Fruit fly (Drosophila melanogaster) whole organism, prepupa: ENCODE measurements around the gene CG43120.

Experiments
- CG16779 ChIP-seq: fragments of 200-800 bp; sonication (Bioruptor generic); optimal IDR thresholded peaks from 3 replicates; lab custom pipeline; 2017; ENCODE audit warnings: missing biosample characterization, mild to moderate bottlenecking, missing genetic modification characterization
- CG6163 ChIP-seq: fragments of 200-800 bp; sonication (Bioruptor generic); IDR thresholded peaks from 3 replicates; pipeline ENCODE4 v1.3.6; 2022; ENCODE audit warnings: missing biosample characterization, missing genetic modification characterization
- CG8119 ChIP-seq: fragments of 200-800 bp; sonication (Bioruptor generic); IDR thresholded peaks from 3 replicates; pipeline ENCODE4 v1.3.6; 2022; ENCODE audit warnings: missing biosample characterization, missing genetic modification characterization
- Ets96B ChIP-seq: fragments of 200-800 bp; optimal IDR thresholded peaks from 2 replicates; lab custom pipeline; 2019; ENCODE audit warnings: missing biosample characterization, mild to moderate bottlenecking, missing genetic modification characterization, moderate library complexity
- Gug ChIP-seq: fragments of 200-800 bp; sonication (Bioruptor generic); IDR thresholded peaks from 2 replicates; pipeline ENCODE4 v1.3.6; 2022; ENCODE audit warnings: missing biosample characterization, missing genetic modification characterization
- Hr38 ChIP-seq: sonication (Bioruptor generic); optimal IDR thresholded peaks from 2 replicates; lab custom pipeline; 2016; ENCODE audit warnings: missing biosample characterization, missing genetic modification characterization
- Met ChIP-seq: fragments of 200-800 bp; sonication (Bioruptor generic); optimal IDR thresholded peaks from 3 replicates; lab custom pipeline; 2016; ENCODE audit warnings: missing biosample characterization, missing genetic modification characterization
- Smox ChIP-seq: fragments of 200-800 bp; sonication (Bioruptor generic); optimal IDR thresholded peaks from 3 replicates; lab custom pipeline; 2016; ENCODE audit warnings: missing biosample characterization, missing genetic modification characterization
- acj6 ChIP-seq: fragments of 200-800 bp; sonication (Bioruptor generic); optimal IDR thresholded peaks from 3 replicates; lab custom pipeline; 2016; ENCODE audit warnings: missing biosample characterization, missing genetic modification characterization

- TF ChIP-seq CG6163 = no peak
- TF ChIP-seq Hr38 = no peak
- TF ChIP-seq Gug (GFP tag; lab: Robert Waterston, UW) = no peak
- no peak for TF ChIP-seq CG16779 (tag; lab: Kevin White, UChicago)
- no peak for TF ChIP-seq Met (GFP tag; lab: Kevin White, UChicago)
- TF ChIP-seq CG8119 (GFP tag; lab: Robert Waterston, UW) = no peak
- TF ChIP-seq acj6 (GFP tag; lab: Kevin White, UChicago) = no peak
- no peak for TF ChIP-seq Smox (GFP tag; lab: Kevin White, UChicago)
- no peak for TF ChIP-seq Ets96B
Observed at dm6 chr3L:14402632-14403031, 20.9 kb downstream of the CG43120 start, which contains the start of gene CG3868.
